Fruit fly (Drosophila melanogaster) whole organism, embryonic: ENCODE measurements around the gene CG14507.
A peak's percentile ranks its signal among the peaks of the same experiment; 100 is the strongest.

Source experiments
- B-H1 ChIP-seq: fragments of 200-800 bp; sonication (Bioruptor generic); IDR thresholded peaks from 3 replicates; pipeline ENCODE4 v1.3.6; 2022; ENCODE audit warnings: missing biosample characterization, missing genetic modification characterization
- BtbVII ChIP-seq: fragments of 200-800 bp; sonication (Bioruptor generic); optimal IDR thresholded peaks from 3 replicates; lab custom pipeline; 2017; ENCODE audit warnings: missing biosample characterization, mild to moderate bottlenecking, missing genetic modification characterization
- CG10565 ChIP-seq: fragments of 200-800 bp; sonication (Bioruptor generic); optimal IDR thresholded peaks from 3 replicates; lab custom pipeline; 2016; ENCODE audit warnings: missing biosample characterization, mild to moderate bottlenecking, missing genetic modification characterization
- CG11093 ChIP-seq: fragments of 200-800 bp; sonication (Bioruptor generic); IDR thresholded peaks from 3 replicates; pipeline ENCODE4 v1.3.6; 2022; ENCODE audit warnings: missing biosample characterization, missing genetic modification characterization
- CG11696 ChIP-seq: fragments of 200-800 bp; sonication (Bioruptor generic); IDR thresholded peaks from 2 replicates; pipeline ENCODE4 v1.3.6; 2022; ENCODE audit warnings: missing biosample characterization, missing genetic modification characterization
- CG12071 ChIP-seq: fragments of 200-800 bp; sonication (Bioruptor generic); optimal IDR thresholded peaks from 3 replicates; lab custom pipeline; 2018; ENCODE audit warnings: missing biosample characterization, mild to moderate bottlenecking, missing genetic modification characterization
- CG13287 ChIP-seq: fragments of 200-800 bp; sonication (Bioruptor generic); IDR thresholded peaks from 2 replicates; pipeline ENCODE4 v1.3.6; 2022; ENCODE audit warnings: missing biosample characterization, missing genetic modification characterization; ENCODE audit not compliant: partially characterized antibody
- CG13424 ChIP-seq: fragments of 200-800 bp; sonication (Bioruptor generic); optimal IDR thresholded peaks from 2 replicates; lab custom pipeline; 2019; ENCODE audit warnings: missing biosample characterization, mild to moderate bottlenecking, missing genetic modification characterization, moderate library complexity
- CG14050 ChIP-seq: fragments of 200-800 bp; sonication (Bioruptor generic); IDR thresholded peaks from 3 replicates; pipeline ENCODE4 v1.3.6; 2022; ENCODE audit warnings: missing biosample characterization, missing genetic modification characterization
- CG17186 ChIP-seq: fragments of 200-800 bp; sonication (Bioruptor generic); optimal IDR thresholded peaks from 3 replicates; lab custom pipeline; 2017; ENCODE audit warnings: missing biosample characterization, missing genetic modification reagents, missing genetic modification characterization
- CG17829 ChIP-seq: fragments of 200-800 bp; optimal IDR thresholded peaks from 2 replicates; lab custom pipeline; 2019; ENCODE audit warnings: missing biosample characterization, mild to moderate bottlenecking, missing genetic modification characterization, moderate library complexity
- CG18262 ChIP-seq: fragments of 200-800 bp; optimal IDR thresholded peaks from 3 replicates; lab custom pipeline; 2019; ENCODE audit warnings: missing biosample characterization, mild to moderate bottlenecking, missing genetic modification characterization, moderate library complexity
- CG2678 ChIP-seq: fragments of 200-800 bp; sonication (Bioruptor generic); optimal IDR thresholded peaks from 3 replicates; lab custom pipeline; 2019; ENCODE audit warnings: missing biosample characterization, mild to moderate bottlenecking, missing genetic modification characterization, moderate library complexity
- CG4360 ChIP-seq: fragments of 200-800 bp; sonication (Bioruptor generic); IDR thresholded peaks from 2 replicates; pipeline ENCODE4 v1.3.6; 2022; ENCODE audit warnings: missing biosample characterization, missing genetic modification characterization
- CG5953 ChIP-seq: fragments of 200-800 bp; sonication (Bioruptor generic); IDR thresholded peaks from 2 replicates; pipeline ENCODE4 v1.3.6; 2022; ENCODE audit warnings: missing biosample characterization, missing genetic modification characterization
- CG6175 ChIP-seq: fragments of 200-800 bp; sonication (Bioruptor generic); IDR thresholded peaks from 3 replicates; pipeline ENCODE4 v1.3.6; 2022; ENCODE audit warnings: missing biosample characterization, missing genetic modification characterization
- CG6654 ChIP-seq: fragments of 200-800 bp; sonication (Bioruptor generic); optimal IDR thresholded peaks from 2 replicates; lab custom pipeline; 2017; ENCODE audit warnings: missing biosample characterization, mild to moderate bottlenecking, missing genetic modification characterization
- CG8359 ChIP-seq: fragments of 200-800 bp; sonication (Bioruptor generic); optimal IDR thresholded peaks from 2 replicates; lab custom pipeline; 2017; ENCODE audit warnings: missing biosample characterization, mild to moderate bottlenecking, missing genetic modification characterization, borderline replicate concordance
- CG8388 ChIP-seq: fragments of 200-800 bp; sonication (Bioruptor generic); optimal IDR thresholded peaks from 2 replicates; lab custom pipeline; 2019; ENCODE audit warnings: missing biosample characterization, mild to moderate bottlenecking, missing genetic modification characterization, moderate library complexity
- CG9727 ChIP-seq: fragments of 200-800 bp; sonication (Bioruptor generic); optimal IDR thresholded peaks from 3 replicates; lab custom pipeline; 2017; ENCODE audit warnings: missing biosample characterization, mild to moderate bottlenecking, missing genetic modification characterization
- CoRest ChIP-seq: fragments of 200-800 bp; sonication (Bioruptor generic); optimal IDR thresholded peaks from 3 replicates; lab custom pipeline; 2018; ENCODE audit warnings: missing biosample characterization, mild to moderate bottlenecking, missing genetic modification characterization, moderate library complexity
- D19B ChIP-seq: fragments of 200-800 bp; sonication (Bioruptor generic); optimal IDR thresholded peaks from 2 replicates; lab custom pipeline; 2017; ENCODE audit warnings: missing biosample characterization, mild to moderate bottlenecking, missing genetic modification characterization
- Dref ChIP-seq: fragments of 200-800 bp; sonication (Bioruptor generic); IDR thresholded peaks from 2 replicates; pipeline ENCODE4 v1.3.6; 2022; ENCODE audit warnings: missing biosample characterization, missing genetic modification characterization
- ERR ChIP-seq: fragments of 200-800 bp; sonication (Bioruptor generic); optimal IDR thresholded peaks from 2 replicates; lab custom pipeline; 2016; ENCODE audit warnings: missing biosample characterization, missing genetic modification characterization
- Elba2 ChIP-seq: fragments of 200-800 bp; sonication (Bioruptor generic); optimal IDR thresholded peaks from 3 replicates; lab custom pipeline; 2016; ENCODE audit warnings: missing biosample characterization, missing genetic modification characterization
- Fer3 ChIP-seq: fragments of 200-800 bp; sonication (Bioruptor generic); optimal IDR thresholded peaks from 2 replicates; lab custom pipeline; 2018; ENCODE audit warnings: missing biosample characterization, mild to moderate bottlenecking, missing genetic modification characterization, moderate library complexity
- Gsc ChIP-seq: fragments of 200-800 bp; sonication (Bioruptor generic); IDR thresholded peaks from 2 replicates; pipeline ENCODE4 v1.3.6; 2022; ENCODE audit warnings: missing biosample characterization, missing genetic modification characterization
- NC2α ChIP-seq: fragments of 200-800 bp; sonication (Bioruptor generic); optimal IDR thresholded peaks from 2 replicates; lab custom pipeline; 2016; ENCODE audit warnings: missing biosample characterization, missing genetic modification characterization
- NK7.1 ChIP-seq: fragments of 200-800 bp; sonication (Bioruptor generic); optimal IDR thresholded peaks from 3 replicates; lab custom pipeline; 2016; ENCODE audit warnings: missing biosample characterization, missing genetic modification characterization
- Oaz ChIP-seq: fragments of 200-800 bp; sonication (Bioruptor generic); IDR thresholded peaks from 2 replicates; pipeline ENCODE4 v1.3.6; 2022; ENCODE audit warnings: missing biosample characterization, missing genetic modification characterization
- PHDP ChIP-seq: fragments of 200-800 bp; sonication (Bioruptor generic); optimal IDR thresholded peaks from 3 replicates; lab custom pipeline; 2018; ENCODE audit warnings: missing biosample characterization, mild to moderate bottlenecking, missing genetic modification characterization, moderate library complexity
- Ptx1 ChIP-seq: fragments of 200-800 bp; sonication (Bioruptor generic); IDR thresholded peaks from 2 replicates; pipeline ENCODE4 v1.3.6; 2022; ENCODE audit warnings: missing biosample characterization, missing genetic modification characterization
- Sox100B ChIP-seq: fragments of 200-800 bp; sonication (Bioruptor generic); optimal IDR thresholded peaks from 3 replicates; lab custom pipeline; 2018; ENCODE audit warnings: missing biosample characterization, mild to moderate bottlenecking, missing genetic modification characterization
- Tbp ChIP-seq: fragments of >200 bp; optimal IDR thresholded peaks from 2 replicates; lab custom pipeline; 2018; ENCODE audit warnings: missing biosample characterization, missing genetic modification characterization
- cad ChIP-seq: fragments of >200 bp; optimal IDR thresholded peaks from 2 replicates; lab custom pipeline; 2017; ENCODE audit warnings: missing biosample characterization, missing genetic modification characterization
- crc ChIP-seq: fragments of 200-800 bp; sonication (Bioruptor generic); optimal IDR thresholded peaks from 2 replicates; lab custom pipeline; 2016; ENCODE audit warnings: missing biosample characterization, missing genetic modification characterization
- ewg ChIP-seq: fragments of 200-800 bp; sonication (Bioruptor generic); optimal IDR thresholded peaks from 3 replicates; lab custom pipeline; 2017; ENCODE audit warnings: mild to moderate bottlenecking, missing biosample characterization, missing genetic modification reagents, missing genetic modification characterization
- fu2 ChIP-seq: fragments of 200-800 bp; sonication (Bioruptor generic); optimal IDR thresholded peaks from 2 replicates; lab custom pipeline; 2016; ENCODE audit warnings: missing biosample characterization, missing genetic modification characterization
- gce ChIP-seq: fragments of 200-800 bp; sonication (Bioruptor generic); IDR thresholded peaks from 3 replicates; pipeline ENCODE4 v1.3.6; 2022; ENCODE audit warnings: missing biosample characterization, missing genetic modification characterization
- klu ChIP-seq: fragments of 200-800 bp; sonication (Bioruptor generic); IDR thresholded peaks from 2 replicates; pipeline ENCODE4 v1.3.6; 2022; ENCODE audit warnings: missing biosample characterization, missing genetic modification characterization
- lab ChIP-seq: fragments of 200-800 bp; sonication (Bioruptor generic); optimal IDR thresholded peaks from 3 replicates; lab custom pipeline; 2017; ENCODE audit warnings: missing biosample characterization, missing genetic modification characterization, mild to moderate bottlenecking, moderate library complexity, missing genetic modification reagents
- lilli ChIP-seq: fragments of 200-800 bp; sonication (Bioruptor generic); optimal IDR thresholded peaks from 3 replicates; lab custom pipeline; 2016; ENCODE audit warnings: missing biosample characterization, missing genetic modification characterization
- luna ChIP-seq: fragments of 200-800 bp; sonication (Bioruptor generic); optimal IDR thresholded peaks from 2 replicates; lab custom pipeline; 2016; ENCODE audit warnings: missing biosample characterization, missing genetic modification characterization
- mam ChIP-seq: fragments of 200-800 bp; sonication (Bioruptor generic); optimal IDR thresholded peaks from 3 replicates; lab custom pipeline; 2016; ENCODE audit warnings: missing biosample characterization, missing genetic modification characterization
- oc ChIP-seq: fragments of 200-800 bp; sonication (Bioruptor generic); optimal IDR thresholded peaks from 2 replicates; lab custom pipeline; 2018; ENCODE audit warnings: missing biosample characterization, mild to moderate bottlenecking, missing genetic modification characterization, moderate library complexity
- onecut ChIP-seq: fragments of 200-800 bp; sonication (Bioruptor generic); IDR thresholded peaks from 2 replicates; pipeline ENCODE4 v1.3.6; 2022; ENCODE audit warnings: missing biosample characterization, missing genetic modification characterization
- peb ChIP-seq: fragments of 200-800 bp; sonication (Bioruptor generic); IDR thresholded peaks from 2 replicates; pipeline ENCODE4 v1.3.6; 2022; ENCODE audit warnings: missing biosample characterization, missing genetic modification characterization
- pnt ChIP-seq: fragments of 200-800 bp; sonication (Bioruptor generic); optimal IDR thresholded peaks from 3 replicates; lab custom pipeline; 2016; ENCODE audit warnings: missing biosample characterization, missing genetic modification characterization
- pum ChIP-seq: fragments of 200-800 bp; sonication (Bioruptor generic); optimal IDR thresholded peaks from 2 replicates; lab custom pipeline; 2016; ENCODE audit warnings: missing biosample characterization, missing genetic modification characterization
- slbo ChIP-seq: fragments of 200-800 bp; sonication (Bioruptor generic); IDR thresholded peaks from 2 replicates; pipeline ENCODE4 v1.3.6; 2022; ENCODE audit warnings: missing biosample characterization, missing genetic modification characterization
- slp2 ChIP-seq: fragments of 200-800 bp; sonication (Bioruptor generic); optimal IDR thresholded peaks from 2 replicates; lab custom pipeline; 2016; ENCODE audit warnings: missing biosample characterization, missing genetic modification characterization
- stc ChIP-seq: fragments of 200-800 bp; sonication (Bioruptor generic); IDR thresholded peaks from 2 replicates; pipeline ENCODE4 v1.3.6; 2022; ENCODE audit warnings: missing biosample characterization, missing genetic modification characterization
- ttk ChIP-seq: fragments of 200-800 bp; sonication (Bioruptor generic); IDR thresholded peaks from 2 replicates; pipeline ENCODE4 v2.1.2; 2022; ENCODE audit warnings: missing biosample characterization, missing genetic modification characterization

Gene CG14507

dm6 chr3R:29265075-29265474 is 37.5 kb upstream of the CG14507 start (continued):
- TF ChIP-seq CG11696 (GFP tag; lab: Robert Waterston, UW) = no peak
- TF ChIP-seq pnt = peak; percentile 40
- peak; percentile 60 for TF ChIP-seq CG8388 (GFP tag; lab: Kevin White, UChicago)
- 0 out of 2 replicates have a peak, but pooled peaks have one; percentile 9 for TF ChIP-seq onecut (GFP tag; lab: Robert Waterston, UW)
- peak; percentile 66 for TF ChIP-seq CG17829
- peak; percentile 78 for TF ChIP-seq CG18262 (tag; lab: Kevin White, UChicago)
- no peak for TF ChIP-seq CG5953 (GFP tag; lab: Robert Waterston, UW)
- no peak for TF ChIP-seq Elba2
- no peak for TF ChIP-seq BtbVII (GFP tag; lab: Kevin White, UChicago)
- TF ChIP-seq peb (GFP tag; lab: Robert Waterston, UW) = 0 out of 2 replicates have a peak, but pooled peaks have one; percentile 10
- TF ChIP-seq stc = no peak
- TF ChIP-seq PHDP = peak; percentile 31
- TF ChIP-seq CG13424 = peak; percentile 37
- no peak for TF ChIP-seq klu (GFP tag; lab: Robert Waterston, UW)
- TF ChIP-seq slp2 (GFP tag; lab: Kevin White, UChicago) = no peak
- TF ChIP-seq Ptx1 (GFP tag; lab: Robert Waterston, UW) = no peak
- no peak for TF ChIP-seq NK7.1 (GFP tag; lab: Kevin White, UChicago)
- TF ChIP-seq Dref (GFP tag; lab: Robert Waterston, UW) = no peak
- TF ChIP-seq gce (GFP tag; lab: Robert Waterston, UW) = no peak
- peak; percentile 89 for TF ChIP-seq ewg
- TF ChIP-seq Tbp (GFP tag; lab: Kevin White, UChicago) = no peak
- no peak for TF ChIP-seq CG4360 (GFP tag; lab: Robert Waterston, UW)
- peak; percentile 31 for TF ChIP-seq NC2α (GFP tag; lab: Kevin White, UChicago)
- no peak for TF ChIP-seq lab (GFP tag; lab: Kevin White, UChicago)
- peak; percentile 51 for TF ChIP-seq CG2678 (tag; lab: Kevin White, UChicago)
- TF ChIP-seq CG8359 (GFP tag; lab: Kevin White, UChicago) = peak; percentile 30
- TF ChIP-seq Fer3 (tag; lab: Kevin White, UChicago) = no peak
- TF ChIP-seq CG10565 (GFP tag; lab: Kevin White, UChicago) = no peak
- TF ChIP-seq CG11093 (GFP tag; lab: Robert Waterston, UW) = no peak
- TF ChIP-seq oc (tag; lab: Kevin White, UChicago) = no peak
- no peak for TF ChIP-seq ERR (GFP tag; lab: Kevin White, UChicago)
- TF ChIP-seq CG17186 (GFP tag; lab: Kevin White, UChicago) = no peak
- no peak for TF ChIP-seq Oaz (GFP tag; lab: Robert Waterston, UW)
- TF ChIP-seq ttk (GFP tag; lab: Robert Waterston, UW) = peak; percentile 46; the same call in 1 of the 2 replicates
- no peak for TF ChIP-seq slbo (GFP tag; lab: Robert Waterston, UW)
- TF ChIP-seq Gsc = no peak
- peak; percentile 61 for TF ChIP-seq CG9727 (GFP tag; lab: Kevin White, UChicago)
- no peak for TF ChIP-seq cad
- TF ChIP-seq lilli (GFP tag; lab: Kevin White, UChicago) = no peak
- TF ChIP-seq CG14050 (GFP tag; lab: Robert Waterston, UW) = no peak
- peak; percentile 20 for TF ChIP-seq pum (GFP tag; lab: Kevin White, UChicago)
- TF ChIP-seq crc = no peak
- no peak for TF ChIP-seq mam
- TF ChIP-seq CG12071 = no peak
- TF ChIP-seq B-H1 (GFP tag; lab: Robert Waterston, UW) = no peak
- peak; percentile 56 for TF ChIP-seq CoRest (tag; lab: Kevin White, UChicago)
- TF ChIP-seq fu2 (GFP tag; lab: Kevin White, UChicago) = no peak
- TF ChIP-seq luna (GFP tag; lab: Kevin White, UChicago) = no peak
- TF ChIP-seq CG6654 = no peak
- no peak for TF ChIP-seq CG6175 (GFP tag; lab: Robert Waterston, UW)
- no peak for TF ChIP-seq D19B (GFP tag; lab: Kevin White, UChicago)
- TF ChIP-seq Sox100B = no peak
- no peak for TF ChIP-seq CG13287 (GFP tag; lab: Robert Waterston, UW)
